Worm (Caenorhabditis elegans) whole organism, L1 larva: ENCODE results near the gene R02D3.8.

Experiments
- Y116A8C.19 ChIP-seq: sonication (generic microtip); optimal IDR thresholded peaks from 2 replicates; lab custom pipeline; 2016; ENCODE audit warnings: missing compliant biosample characterization, missing genetic modification characterization, borderline replicate concordance
- ama-1 ChIP-seq: fragments of 150-350 bp; optimal IDR thresholded peaks from 2 replicates; lab custom pipeline; 2014
- blmp-1 ChIP-seq: fragments of 150-350 bp; optimal IDR thresholded peaks from 2 replicates; lab custom pipeline; 2014; ENCODE audit warnings: missing biosample characterization, missing genetic modification characterization
- ceh-82 ChIP-seq, 3 experiments: fragments of 150-350 bp in 1 of 3; sonication (generic microtip) in 2 of 3; optimal IDR thresholded peaks; 2 replicates each; lab custom pipeline; 2014 to 2017; ENCODE audit warnings: missing biosample characterization in 3 of 3, missing genetic modification characterization in 3 of 3
- ceh-90 ChIP-seq: sonication (generic microtip); optimal IDR thresholded peaks from 2 replicates; lab custom pipeline; 2016; ENCODE audit warnings: missing genetic modification characterization, missing compliant biosample characterization
- ces-1 ChIP-seq: fragments of 150-350 bp; optimal IDR thresholded peaks from 2 replicates; lab custom pipeline; 2014; ENCODE audit warnings: missing biosample characterization, missing genetic modification reagents, missing genetic modification characterization
- dpl-1 ChIP-seq, 3 experiments: fragments of 150-350 bp in 2 of 3; sonication (generic microtip) in 1 of 3; optimal IDR thresholded peaks; 2 replicates each; lab custom pipeline; 2014 to 2017; ENCODE audit warnings: missing biosample characterization in 3 of 3, missing genetic modification characterization in 3 of 3, missing genetic modification reagents in 3 of 3
- efl-1 ChIP-seq, 4 experiments: fragments of 150-350 bp; optimal IDR thresholded peaks in 3 of 4; peaks in 1 of 4; 1 replicate in 1 of 4; 2 replicates in 3 of 4; lab custom pipeline; 2014; ENCODE audit warnings: missing biosample characterization in 2 of 4, missing genetic modification characterization in 2 of 4, missing genetic modification reagents in 2 of 4
- elt-2 ChIP-seq: sonication (generic microtip); optimal IDR thresholded peaks from 2 replicates; lab custom pipeline; 2016; ENCODE audit warnings: missing genetic modification characterization, mild to moderate bottlenecking, inconsistent platforms, missing compliant biosample characterization, missing genetic modification reagents
- elt-3 ChIP-seq, 6 experiments: fragments of 150-350 bp in 1 of 6; sonication (generic microtip); optimal IDR thresholded peaks; 2 replicates each; lab custom pipeline; 2017 to 2018; ENCODE audit warnings: missing biosample characterization in 6 of 6, missing genetic modification characterization in 6 of 6, inconsistent platforms in 1 of 6
- fkh-10 ChIP-seq: sonication (generic microtip); optimal IDR thresholded peaks from 2 replicates; lab custom pipeline; 2017; ENCODE audit warnings: missing biosample characterization, missing genetic modification reagents, missing genetic modification characterization
- fkh-4 ChIP-seq: sonication (generic microtip); optimal IDR thresholded peaks from 2 replicates; lab custom pipeline; 2016; ENCODE audit warnings: missing compliant biosample characterization, missing genetic modification characterization, borderline replicate concordance
- grh-1 ChIP-seq: fragments of 200-800 bp; sonication (Bioruptor generic); IDR thresholded peaks from 2 replicates; pipeline ENCODE4 v1.3.6; 2022; ENCODE audit warnings: missing genetic modification reagents, missing genetic modification characterization, missing compliant biosample characterization
- isw-1 ChIP-seq: fragments of 200-800 bp; sonication (Bioruptor generic); IDR thresholded peaks from 2 replicates; pipeline ENCODE4 v1.3.6; 2022; ENCODE audit warnings: missing genetic modification characterization, missing compliant biosample characterization
- jun-1 ChIP-seq: fragments of 150-350 bp; optimal IDR thresholded peaks from 2 replicates; lab custom pipeline; 2014; ENCODE audit warnings: missing biosample characterization, missing genetic modification reagents, missing genetic modification characterization
- lin-13 ChIP-seq: fragments of 150-350 bp; optimal IDR thresholded peaks from 2 replicates; lab custom pipeline; 2014; ENCODE audit warnings: missing biosample characterization, missing genetic modification reagents, missing genetic modification characterization
- lin-15B ChIP-seq: fragments of 150-350 bp; sonication (generic microtip); optimal IDR thresholded peaks from 3 replicates; lab custom pipeline; 2014; ENCODE audit warnings: missing biosample characterization, missing genetic modification characterization
- lin-35 ChIP-seq, 2 experiments: fragments of 150-350 bp; optimal IDR thresholded peaks; 2 replicates each; lab custom pipeline; 2014; ENCODE audit warnings: missing biosample characterization in 2 of 2, missing genetic modification characterization in 2 of 2, missing genetic modification reagents in 2 of 2
- lsy-2 ChIP-seq, 2 experiments: fragments of 150-350 bp; optimal IDR thresholded peaks; 2 replicates each; lab custom pipeline; 2014; ENCODE audit warnings: missing biosample characterization in 2 of 2, missing genetic modification characterization in 2 of 2
- mdl-1 ChIP-seq, 2 experiments: fragments of 150-350 bp; optimal IDR thresholded peaks; 2 replicates each; lab custom pipeline; 2014 to 2017; ENCODE audit warnings: missing biosample characterization in 2 of 2, missing genetic modification characterization in 2 of 2, inconsistent platforms in 1 of 2
- mep-1 ChIP-seq: fragments of 150-350 bp; optimal IDR thresholded peaks from 2 replicates; lab custom pipeline; 2014; ENCODE audit warnings: missing biosample characterization, missing genetic modification characterization
- nhr-11 ChIP-seq: fragments of 150-350 bp; optimal IDR thresholded peaks from 2 replicates; lab custom pipeline; 2014; ENCODE audit warnings: missing biosample characterization, missing genetic modification characterization
- nhr-20 ChIP-seq: sonication (generic microtip); optimal IDR thresholded peaks from 2 replicates; lab custom pipeline; 2016; ENCODE audit warnings: mild to moderate bottlenecking, missing genetic modification characterization, missing compliant biosample characterization
- nhr-28 ChIP-seq: fragments of 150-350 bp; optimal IDR thresholded peaks from 2 replicates; lab custom pipeline; 2014; ENCODE audit warnings: missing biosample characterization, missing genetic modification characterization
- nhr-71 ChIP-seq: sonication (generic microtip); optimal IDR thresholded peaks from 2 replicates; lab custom pipeline; 2016; ENCODE audit warnings: mild to moderate bottlenecking, missing genetic modification characterization, moderate library complexity, missing compliant biosample characterization
- nhr-85 ChIP-seq: sonication (generic microtip); peaks from one replicate; lab custom pipeline; 2016; ENCODE audit warnings: missing genetic modification characterization, inconsistent platforms, missing compliant biosample characterization
- nhr-90 ChIP-seq: sonication (generic microtip); optimal IDR thresholded peaks from 2 replicates; lab custom pipeline; 2016; ENCODE audit warnings: mild to moderate bottlenecking, missing genetic modification characterization, missing compliant biosample characterization; ENCODE audit not compliant: poor library complexity
- skn-1 ChIP-seq: fragments of 150-350 bp; optimal IDR thresholded peaks from 2 replicates; lab custom pipeline; 2014; ENCODE audit warnings: missing biosample characterization, missing genetic modification characterization
- snu-23 ChIP-seq: sonication (generic microtip); optimal IDR thresholded peaks from 2 replicates; lab custom pipeline; 2016; ENCODE audit warnings: missing genetic modification characterization, missing compliant biosample characterization
- sox-4 ChIP-seq: sonication (generic microtip); optimal IDR thresholded peaks from 2 replicates; lab custom pipeline; 2016; ENCODE audit warnings: missing genetic modification characterization, missing compliant biosample characterization
- swsn-7 ChIP-seq: sonication (generic microtip); optimal IDR thresholded peaks from 2 replicates; lab custom pipeline; 2016; ENCODE audit warnings: missing genetic modification characterization, missing compliant biosample characterization
- tbx-2 ChIP-seq: sonication (generic microtip); optimal IDR thresholded peaks from 2 replicates; lab custom pipeline; 2016; ENCODE audit warnings: missing genetic modification characterization, missing compliant biosample characterization
- tlp-1 ChIP-seq: fragments of 150-350 bp; optimal IDR thresholded peaks from 2 replicates; lab custom pipeline; 2014; ENCODE audit warnings: missing biosample characterization, missing genetic modification characterization
- unc-130 ChIP-seq: fragments of 150-350 bp; optimal IDR thresholded peaks from 2 replicates; lab custom pipeline; 2017; ENCODE audit warnings: missing biosample characterization, missing genetic modification characterization, inconsistent platforms
- unc-30 ChIP-seq: sonication (generic microtip); optimal IDR thresholded peaks from 2 replicates; lab custom pipeline; 2017; ENCODE audit warnings: missing biosample characterization, missing genetic modification characterization
- unc-86 ChIP-seq: sonication (generic microtip); optimal IDR thresholded peaks from 2 replicates; lab custom pipeline; 2016; ENCODE audit warnings: missing genetic modification characterization, missing compliant biosample characterization
- zip-4 ChIP-seq: fragments of 200-800 bp; sonication (Bioruptor generic); optimal IDR thresholded peaks from 2 replicates; lab custom pipeline; 2018; ENCODE audit warnings: mild to moderate bottlenecking, missing genetic modification characterization, moderate library complexity, missing compliant biosample characterization

R02D3.8 gene

DNA sequence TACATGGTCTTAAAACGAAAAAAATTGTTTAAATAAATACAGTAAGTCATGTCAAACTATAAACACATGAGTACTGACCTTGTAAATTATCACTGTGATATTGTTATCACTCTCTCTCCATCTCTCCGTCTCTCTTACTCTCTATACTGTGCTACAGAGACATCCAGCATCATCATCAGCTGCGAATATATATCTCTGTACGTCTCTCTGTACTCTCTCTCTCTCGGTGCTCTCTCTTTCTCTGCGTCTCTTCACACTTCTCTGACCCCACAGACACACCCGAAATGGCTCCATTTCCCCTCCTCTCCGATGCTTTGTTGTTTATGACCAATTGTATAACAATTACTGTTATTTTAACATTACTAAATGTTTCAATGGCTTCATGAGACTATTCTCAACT lies 46.4 kb downstream of the R02D3.8 start:
- peak; percentile 84 for TF ChIP-seq nhr-85 (tag; lab: Kevin White, UChicago)
- peak; percentile 64 for TF ChIP-seq nhr-71 (tag; lab: Kevin White, UChicago)
- TF ChIP-seq ces-1, result no peak
- TF ChIP-seq mep-1, result peak; percentile 35
- TF ChIP-seq blmp-1 (tag; lab: Kevin White, UChicago), result peak; percentile 14
- TF ChIP-seq fkh-10, result no peak
- no peak for TF ChIP-seq isw-1
- peak; percentile 50 to 53 for TF ChIP-seq efl-1 (optimal IDR thresholded peaks at IDR 0.05; lab: Kevin White, UChicago)
- peak; percentile 32 to 94 for TF ChIP-seq efl-1 (GFP tag; optimal IDR thresholded peaks at IDR 0.05 in 1 of 2; lab: Kevin White, UChicago)
- peak in 2 of 3 experiments; percentile 10 to 27 for TF ChIP-seq ceh-82 (tag; optimal IDR thresholded peaks at IDR 0.05; lab: Kevin White, UChicago)
- peak; percentile 35 to 38 for TF ChIP-seq lsy-2 (tag; optimal IDR thresholded peaks at IDR 0.05; lab: Kevin White, UChicago)
- TF ChIP-seq elt-2 (tag; lab: Kevin White, UChicago), result peak; percentile 79
- TF ChIP-seq skn-1, result peak; percentile 61
- TF ChIP-seq fkh-4 (tag; lab: Kevin White, UChicago), result no peak
- TF ChIP-seq ceh-90 (tag; lab: Kevin White, UChicago), result no peak
- TF ChIP-seq swsn-7, result peak; percentile 49
- peak; percentile 41 for TF ChIP-seq tbx-2 (tag; lab: Kevin White, UChicago)
- no peak for TF ChIP-seq nhr-11 (tag; lab: Kevin White, UChicago)
- TF ChIP-seq unc-86 (tag; lab: Kevin White, UChicago), result peak; percentile 9
- TF ChIP-seq elt-3 (tag; optimal IDR thresholded peaks at IDR 0.05; lab: Kevin White, UChicago), result peak in 2 of 6 experiments; percentile 22 to 50
- peak; percentile 11 for TF ChIP-seq lin-13 (GFP tag; lab: Kevin White, UChicago)
- peak; percentile 10 to 25 (median 23) for TF ChIP-seq dpl-1 (GFP tag; optimal IDR thresholded peaks at IDR 0.05; lab: Kevin White, UChicago)
- peak; percentile 31 for TF ChIP-seq jun-1 (tag; lab: Kevin White, UChicago)
- TF ChIP-seq snu-23 (GFP tag; lab: Kevin White, UChicago), result peak; percentile 57
- TF ChIP-seq grh-1 (GFP tag; lab: Robert Waterston, UW), result no peak
- TF ChIP-seq lin-35 (GFP tag; optimal IDR thresholded peaks at IDR 0.05; lab: Kevin White, UChicago), result peak in 1 of 2 experiments; percentile 66
- peak; percentile 75 for TF ChIP-seq nhr-90 (tag; lab: Kevin White, UChicago)
- peak; percentile 50 for TF ChIP-seq nhr-20
- TF ChIP-seq mdl-1 (tag; optimal IDR thresholded peaks at IDR 0.05; lab: Kevin White, UChicago), result peak in 1 of 2 experiments; percentile 10

DNA sequence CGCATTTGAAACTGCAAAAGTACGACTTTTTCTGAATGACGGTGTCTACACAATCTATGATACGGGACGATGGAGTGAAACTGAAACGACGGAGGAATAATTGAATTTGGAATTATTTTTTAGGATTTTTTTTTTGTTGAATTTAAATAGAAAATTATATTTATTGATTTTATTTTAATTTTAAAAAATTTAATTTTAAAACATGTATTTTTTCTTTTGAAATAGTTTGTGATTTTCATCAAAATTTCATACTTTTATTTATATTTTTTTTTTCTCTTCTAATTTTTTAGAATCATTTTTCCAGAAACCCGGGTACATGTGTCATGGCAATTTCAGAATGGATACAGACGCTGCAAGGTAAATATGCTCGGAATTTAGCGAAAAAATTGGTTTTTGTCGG lies 49.1 kb downstream of the R02D3.8 start, which contains the start of gene Y38C1AA.1:
Y38C1AA.1 (plus strand) TSS at position 301 of the 400 bp plus-strand sequence.
- TF ChIP-seq Y116A8C.19 (tag; lab: Kevin White, UChicago) (no peak), unc-30 (tag; lab: Kevin White, UChicago) (no peak), zip-4 (no peak), lin-15B (tag; lab: Kevin White, UChicago) (no peak), tlp-1 (tag; lab: Kevin White, UChicago) (no peak), lsy-2 (tag; optimal IDR thresholded peaks at IDR 0.05; lab: Kevin White, UChicago) (no peak), unc-130 (tag; lab: Kevin White, UChicago) (no peak), dpl-1 (GFP tag; optimal IDR thresholded peaks at IDR 0.05; lab: Kevin White, UChicago) (no peak), nhr-28 (tag; lab: Kevin White, UChicago) (no peak), blmp-1 (tag; lab: Kevin White, UChicago) (no peak), sox-4 (tag; lab: Kevin White, UChicago) (no peak), ama-1 (no peak), nhr-90 (tag; lab: Kevin White, UChicago) (no peak)
